Worm (Caenorhabditis elegans) whole organism, midembryonic: Measurements from ENCODE around the gene str-71.

ENCODE experiments used
- klf-2 ChIP-seq: fragments of 200-800 bp; sonication (Bioruptor generic); conservative IDR thresholded peaks from 2 replicates; pipeline ENCODE4 v1.3.6; 2022; ENCODE audit warnings: missing genetic modification reagents, missing genetic modification characterization, missing compliant biosample characterization
- ref-1 ChIP-seq: fragments of 200-800 bp; sonication (Bioruptor generic); conservative IDR thresholded peaks from 2 replicates; pipeline ENCODE4 v1.3.6; 2022; ENCODE audit warnings: missing genetic modification reagents, missing genetic modification characterization, missing compliant biosample characterization
- ztf-29 ChIP-seq: fragments of 200-800 bp; sonication (Bioruptor generic); IDR thresholded peaks from 2 replicates; pipeline ENCODE4 v1.3.6; 2022; ENCODE audit warnings: missing genetic modification reagents, missing genetic modification characterization, missing compliant biosample characterization

- TF ChIP-seq klf-2 (GFP tag; lab: Robert Waterston, UW), result no peak
- TF ChIP-seq ztf-29 (GFP tag; lab: Robert Waterston, UW), result no peak
- no peak for TF ChIP-seq ref-1 (GFP tag; lab: Robert Waterston, UW)
Measured at ce11 chrV:15466017-15466416, 7.0 kb upstream of the str-71 start.
